Worm (Caenorhabditis elegans) whole organism, L4/young adult: ENCODE results near the gene C54E4.12.

Source experiments
- W03F9.2 ChIP-seq: fragments of 150-350 bp; optimal IDR thresholded peaks from 2 replicates; lab custom pipeline; 2014; ENCODE audit warnings: missing biosample characterization, missing genetic modification characterization
- dao-5 ChIP-seq: sonication (generic microtip); optimal IDR thresholded peaks from 2 replicates; lab custom pipeline; 2016; ENCODE audit warnings: missing genotype, missing genetic modification characterization, moderate library complexity, missing compliant biosample characterization

DNA sequence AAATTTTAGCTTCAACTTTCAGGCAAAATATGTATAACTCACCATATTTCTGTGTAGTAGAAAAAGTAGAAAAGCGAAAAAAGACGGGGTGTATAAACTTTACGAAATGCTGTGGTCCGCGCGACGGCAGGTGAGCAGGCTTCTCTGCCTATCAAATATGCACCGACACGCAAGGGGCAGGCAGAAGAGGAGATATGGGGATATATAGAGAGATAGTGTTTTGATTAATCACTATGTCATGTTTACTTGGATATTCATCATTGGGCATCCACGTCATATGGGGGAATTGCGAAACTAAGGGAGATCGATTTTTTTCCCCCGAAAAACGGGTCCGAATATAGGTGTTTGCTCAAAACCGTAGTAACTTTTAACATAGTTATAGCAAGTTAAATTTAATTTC lies 18.6 kb upstream of the C54E4.12 start, which contains the start of gene gcy-37:
- TF ChIP-seq W03F9.2 (tag; lab: Kevin White, UChicago), result no peak
- no peak for TF ChIP-seq dao-5 (tag; lab: Kevin White, UChicago)
